Worm (Caenorhabditis elegans): ENCODE data around the gene txt-14.

ce11 chrV:18575084-18575483 is 7.4 kb upstream of the txt-14 start:
- TF ChIP-seq W03F9.2 (tag; optimal IDR thresholded peaks at IDR 0.05) (no peak), him-1 (tag; optimal IDR thresholded peaks at IDR 0.05) (no peak), dao-5 (tag; optimal IDR thresholded peaks at IDR 0.05) (no peak)

Data from whole organism, L4/young adult.